Fruit fly (Drosophila melanogaster) whole organism, embryonic: ENCODE results near the gene CG10793.

Experiments used
- Abd-B ChIP-seq: fragments of 200-800 bp; sonication (Bioruptor generic); optimal IDR thresholded peaks from 2 replicates; lab custom pipeline; 2018; ENCODE audit warnings: missing biosample characterization, mild to moderate bottlenecking, missing genetic modification characterization, moderate library complexity
- Ada2b ChIP-seq: fragments of 200-800 bp; sonication (Bioruptor generic); IDR thresholded peaks from 2 replicates; pipeline ENCODE4 v1.3.6; 2022; ENCODE audit warnings: missing biosample characterization, missing genetic modification characterization
- Awh ChIP-seq: fragments of 200-800 bp; sonication (Bioruptor generic); IDR thresholded peaks from 2 replicates; pipeline ENCODE4, ENCODE4 v1.3.6; 2022; ENCODE audit warnings: missing biosample characterization, missing genetic modification characterization
- Bdp1 ChIP-seq: fragments of 200-800 bp; sonication (Bioruptor generic); optimal IDR thresholded peaks from 3 replicates; lab custom pipeline; 2016; ENCODE audit warnings: missing biosample characterization, missing genetic modification characterization
- CG10267 ChIP-seq: fragments of 200-800 bp; sonication (Bioruptor generic); optimal IDR thresholded peaks from 2 replicates; lab custom pipeline; 2018; ENCODE audit warnings: missing biosample characterization, mild to moderate bottlenecking, missing genetic modification characterization, moderate library complexity
- CG10321 ChIP-seq: fragments of 200-800 bp; sonication (Bioruptor generic); IDR thresholded peaks from 2 replicates; pipeline ENCODE4 v1.3.6; 2022; ENCODE audit warnings: missing biosample characterization, missing genetic modification characterization
- CG10565 ChIP-seq: fragments of 200-800 bp; sonication (Bioruptor generic); optimal IDR thresholded peaks from 3 replicates; lab custom pipeline; 2016; ENCODE audit warnings: missing biosample characterization, mild to moderate bottlenecking, missing genetic modification characterization
- CG11504 ChIP-seq: fragments of 200-800 bp; sonication (Bioruptor generic); optimal IDR thresholded peaks from 3 replicates; lab custom pipeline; 2019; ENCODE audit warnings: missing biosample characterization, mild to moderate bottlenecking, missing genetic modification characterization, moderate library complexity
- CG12071 ChIP-seq: fragments of 200-800 bp; sonication (Bioruptor generic); optimal IDR thresholded peaks from 3 replicates; lab custom pipeline; 2018; ENCODE audit warnings: missing biosample characterization, mild to moderate bottlenecking, missing genetic modification characterization
- CG1602 ChIP-seq: fragments of 200-800 bp; sonication (Bioruptor generic); optimal IDR thresholded peaks from 3 replicates; lab custom pipeline; 2016; ENCODE audit warnings: missing biosample characterization, missing genetic modification characterization
- CG1647 ChIP-seq: fragments of 200-800 bp; sonication (Bioruptor generic); optimal IDR thresholded peaks from 3 replicates; lab custom pipeline; 2016; ENCODE audit warnings: missing biosample characterization, missing genetic modification characterization
- CG17328 ChIP-seq: fragments of 200-800 bp; sonication (Bioruptor generic); IDR thresholded peaks from 2 replicates; pipeline ENCODE4 v1.3.6; 2022; ENCODE audit warnings: missing biosample characterization, missing genetic modification characterization
- CG17612 ChIP-seq: fragments of 200-800 bp; sonication (Bioruptor generic); IDR thresholded peaks from 2 replicates; pipeline ENCODE4 v1.3.6; 2022; ENCODE audit warnings: missing biosample characterization, missing genetic modification characterization
- CG17802 ChIP-seq: fragments of 200-800 bp; sonication (Bioruptor generic); optimal IDR thresholded peaks from 2 replicates; lab custom pipeline; 2018; ENCODE audit warnings: missing biosample characterization, mild to moderate bottlenecking, missing genetic modification characterization, moderate library complexity
- CG30020 ChIP-seq: fragments of 200-800 bp; optimal IDR thresholded peaks from 2 replicates; lab custom pipeline; 2019; ENCODE audit warnings: missing biosample characterization, mild to moderate bottlenecking, missing genetic modification characterization, moderate library complexity
- CG30403 ChIP-seq: fragments of 200-800 bp; sonication (Bioruptor generic); optimal IDR thresholded peaks from 3 replicates; lab custom pipeline; 2016; ENCODE audit warnings: missing biosample characterization, missing genetic modification characterization
- CG32532 ChIP-seq: fragments of 200-800 bp; sonication (Bioruptor generic); IDR thresholded peaks from 2 replicates; pipeline ENCODE4 v1.3.6; 2022; ENCODE audit warnings: missing biosample characterization, missing genetic modification characterization
- CG34376 ChIP-seq: fragments of 200-800 bp; sonication (Bioruptor generic); optimal IDR thresholded peaks from 2 replicates; lab custom pipeline; 2018; ENCODE audit warnings: missing biosample characterization, mild to moderate bottlenecking, missing genetic modification characterization
- CG5180 ChIP-seq: fragments of 200-800 bp; sonication (Bioruptor generic); optimal IDR thresholded peaks from 3 replicates; lab custom pipeline; 2017; ENCODE audit warnings: missing biosample characterization, missing genetic modification characterization, mild to moderate bottlenecking, moderate library complexity, missing genetic modification reagents
- CG8388 ChIP-seq: fragments of 200-800 bp; sonication (Bioruptor generic); optimal IDR thresholded peaks from 2 replicates; lab custom pipeline; 2019; ENCODE audit warnings: missing biosample characterization, mild to moderate bottlenecking, missing genetic modification characterization, moderate library complexity
- CG9215 ChIP-seq: fragments of 200-800 bp; sonication (Bioruptor generic); IDR thresholded peaks from 2 replicates; pipeline ENCODE4 v1.3.6; 2022; ENCODE audit warnings: missing biosample characterization, missing genetic modification characterization
- CG9609 ChIP-seq: fragments of 200-800 bp; sonication (Bioruptor generic); optimal IDR thresholded peaks from 3 replicates; lab custom pipeline; 2016; ENCODE audit warnings: missing biosample characterization, missing genetic modification characterization
- Chrac-16 ChIP-seq: fragments of 200-800 bp; sonication (Bioruptor generic); optimal IDR thresholded peaks from 3 replicates; lab custom pipeline; 2016; ENCODE audit warnings: missing biosample characterization, missing genetic modification characterization
- CoRest ChIP-seq: fragments of 200-800 bp; sonication (Bioruptor generic); optimal IDR thresholded peaks from 3 replicates; lab custom pipeline; 2018; ENCODE audit warnings: missing biosample characterization, mild to moderate bottlenecking, missing genetic modification characterization, moderate library complexity
- Dad ChIP-seq: fragments of 200-800 bp; sonication (Bioruptor generic); optimal IDR thresholded peaks from 3 replicates; lab custom pipeline; 2016; ENCODE audit warnings: missing biosample characterization, missing genetic modification characterization
- Dref ChIP-seq: fragments of 200-800 bp; sonication (Bioruptor generic); IDR thresholded peaks from 2 replicates; pipeline ENCODE4 v1.3.6; 2022; ENCODE audit warnings: missing biosample characterization, missing genetic modification characterization
- Ets65A ChIP-seq: fragments of 200-800 bp; sonication (Bioruptor generic); peaks from one replicate; lab custom pipeline; 2016; ENCODE audit warnings: missing biosample characterization, missing genetic modification characterization
- HmgD ChIP-seq: fragments of 200-800 bp; sonication (Bioruptor generic); optimal IDR thresholded peaks from 3 replicates; lab custom pipeline; 2016; ENCODE audit warnings: missing biosample characterization, missing genetic modification characterization
- Hr3 ChIP-seq: fragments of 200-800 bp; sonication (Bioruptor generic); optimal IDR thresholded peaks from 3 replicates; lab custom pipeline; 2016; ENCODE audit warnings: missing biosample characterization, missing genetic modification characterization
- NfI ChIP-seq: fragments of 200-800 bp; sonication (Bioruptor generic); optimal IDR thresholded peaks from 3 replicates; lab custom pipeline; 2018; ENCODE audit warnings: missing biosample characterization, mild to moderate bottlenecking, missing genetic modification characterization, moderate library complexity
- Scr ChIP-seq: fragments of 200-800 bp; sonication (Bioruptor generic); IDR thresholded peaks from 2 replicates; pipeline ENCODE4 v1.3.6; 2022; ENCODE audit warnings: missing biosample characterization, missing genetic modification characterization; ENCODE audit not compliant: partially characterized antibody
- ato ChIP-seq: fragments of 200-800 bp; sonication (Bioruptor generic); IDR thresholded peaks from 2 replicates; pipeline ENCODE4 v1.3.6; 2022; ENCODE audit warnings: missing biosample characterization, missing genetic modification characterization; ENCODE audit not compliant: partially characterized antibody
- bcd ChIP-seq: fragments of 200-800 bp; sonication (Bioruptor generic); optimal IDR thresholded peaks from 2 replicates; lab custom pipeline; 2017; ENCODE audit warnings: missing biosample characterization, mild to moderate bottlenecking, missing genetic modification characterization
- bigmax ChIP-seq: fragments of 200-800 bp; sonication (Bioruptor generic); optimal IDR thresholded peaks from 2 replicates; lab custom pipeline; 2018; ENCODE audit warnings: missing biosample characterization, mild to moderate bottlenecking, missing genetic modification characterization
- btn ChIP-seq: fragments of 200-800 bp; sonication (Bioruptor generic); optimal IDR thresholded peaks from 2 replicates; lab custom pipeline; 2016; ENCODE audit warnings: missing biosample characterization, missing genetic modification characterization
- caup ChIP-seq: fragments of 200-800 bp; sonication (Bioruptor generic); optimal IDR thresholded peaks from 3 replicates; lab custom pipeline; 2017; ENCODE audit warnings: missing biosample characterization, mild to moderate bottlenecking, missing genetic modification characterization, moderate library complexity; ENCODE audit not compliant: severe bottlenecking
- chm ChIP-seq: fragments of 200-800 bp; sonication (Bioruptor generic); IDR thresholded peaks from 2 replicates; pipeline ENCODE4 v1.3.6; 2022; ENCODE audit warnings: missing biosample characterization, missing genetic modification characterization
- dan ChIP-seq: fragments of 200-800 bp; sonication (Bioruptor generic); IDR thresholded peaks from 2 replicates; pipeline ENCODE4 v1.3.6; 2022; ENCODE audit warnings: missing biosample characterization, missing genetic modification characterization
- eve ChIP-seq, 2 experiments: fragments of >200 bp; optimal IDR thresholded peaks; 2 replicates each; lab custom pipeline; 2017; ENCODE audit warnings: missing biosample characterization in 2 of 2, missing genetic modification characterization in 2 of 2
- fu2 ChIP-seq: fragments of 200-800 bp; sonication (Bioruptor generic); optimal IDR thresholded peaks from 2 replicates; lab custom pipeline; 2016; ENCODE audit warnings: missing biosample characterization, missing genetic modification characterization
- jing ChIP-seq: fragments of 200-800 bp; sonication (Bioruptor generic); optimal IDR thresholded peaks from 2 replicates; lab custom pipeline; 2018; ENCODE audit warnings: missing biosample characterization, mild to moderate bottlenecking, missing genetic modification characterization
- kay ChIP-seq: fragments of 200-800 bp; sonication (Bioruptor generic); optimal IDR thresholded peaks from 2 replicates; lab custom pipeline; 2016; ENCODE audit warnings: missing biosample characterization, missing genetic modification characterization
- maf-S ChIP-seq: fragments of 200-800 bp; sonication (Bioruptor generic); optimal IDR thresholded peaks from 2 replicates; lab custom pipeline; 2016; ENCODE audit warnings: missing biosample characterization, missing genetic modification characterization
- pita ChIP-seq: fragments of 200-800 bp; sonication (Bioruptor generic); optimal IDR thresholded peaks from 2 replicates; lab custom pipeline; 2017; ENCODE audit warnings: missing biosample characterization, mild to moderate bottlenecking, missing genetic modification characterization
- rib ChIP-seq: fragments of 200-800 bp; sonication (Bioruptor generic); IDR thresholded peaks from 2 replicates; pipeline ENCODE4 v1.3.6; 2022; ENCODE audit warnings: missing biosample characterization, missing genetic modification characterization
- schlank ChIP-seq: fragments of 200-800 bp; sonication (Bioruptor generic); optimal IDR thresholded peaks from 2 replicates; lab custom pipeline; 2018; ENCODE audit warnings: missing biosample characterization, mild to moderate bottlenecking, missing genetic modification characterization
- sug ChIP-seq: fragments of 200-800 bp; optimal IDR thresholded peaks from 2 replicates; lab custom pipeline; 2019; ENCODE audit warnings: missing biosample characterization, mild to moderate bottlenecking, missing genetic modification characterization, moderate library complexity
- tin ChIP-seq: fragments of 200-800 bp; sonication (Bioruptor generic); optimal IDR thresholded peaks from 3 replicates; lab custom pipeline; 2016; ENCODE audit warnings: missing biosample characterization, missing genetic modification characterization
- tll ChIP-seq, 2 experiments: fragments of 200-800 bp in 1 of 2; fragments of >200 bp in 1 of 2; sonication (Bioruptor generic) in 1 of 2; optimal IDR thresholded peaks; 2 replicates each; lab custom pipeline; 2017 to 2019; ENCODE audit warnings: missing biosample characterization in 2 of 2, missing genetic modification characterization in 2 of 2, mild to moderate bottlenecking in 1 of 2, moderate library complexity in 1 of 2
- twi ChIP-seq: fragments of 200-800 bp; optimal IDR thresholded peaks from 2 replicates; lab custom pipeline; 2019; ENCODE audit warnings: missing biosample characterization, mild to moderate bottlenecking, missing genetic modification characterization, moderate library complexity
- tx ChIP-seq: fragments of 200-800 bp; sonication (Bioruptor generic); optimal IDR thresholded peaks from 2 replicates; lab custom pipeline; 2016; ENCODE audit warnings: missing biosample characterization, missing genetic modification characterization
- unpg ChIP-seq: fragments of 200-800 bp; sonication (Bioruptor generic); optimal IDR thresholded peaks from 3 replicates; lab custom pipeline; 2018; ENCODE audit warnings: missing biosample characterization, mild to moderate bottlenecking, missing genetic modification characterization, moderate library complexity

CG10793 gene

dm6 chrX:3298926-3299325 is 17.3 kb downstream of the CG10793 start (continued):
- TF ChIP-seq tll (GFP tag; optimal IDR thresholded peaks at IDR 0.05; lab: Kevin White, UChicago) = no peak
- TF ChIP-seq rib (GFP tag; lab: Robert Waterston, UW) = no peak
- TF ChIP-seq CG10565 = no peak
- no peak for TF ChIP-seq caup (GFP tag; lab: Kevin White, UChicago)
- TF ChIP-seq schlank = no peak
- no peak for TF ChIP-seq Hr3
- TF ChIP-seq CG10321 = peak; percentile 78
- TF ChIP-seq CG17612 (GFP tag; lab: Robert Waterston, UW) = no peak
- no peak for TF ChIP-seq CG1647 (GFP tag; lab: Kevin White, UChicago)
- no peak for TF ChIP-seq CG10267 (tag; lab: Kevin White, UChicago)
- no peak for TF ChIP-seq pita
- TF ChIP-seq CoRest = no peak
- peak; percentile 7 for TF ChIP-seq Abd-B (GFP tag; lab: Kevin White, UChicago)
- no peak for TF ChIP-seq CG5180 (GFP tag; lab: Kevin White, UChicago)
- no peak for TF ChIP-seq Ada2b (GFP tag; lab: Robert Waterston, UW)
- TF ChIP-seq Scr = no peak
- no peak for TF ChIP-seq dan (GFP tag; lab: Robert Waterston, UW)
- TF ChIP-seq NfI = no peak
- TF ChIP-seq CG17328 (GFP tag; lab: Robert Waterston, UW) = no peak
- no peak for TF ChIP-seq Bdp1
- TF ChIP-seq ato (GFP tag; lab: Robert Waterston, UW) = no peak
- no peak for TF ChIP-seq Dad (GFP tag; lab: Kevin White, UChicago)
- no peak for TF ChIP-seq CG17802 (tag; lab: Kevin White, UChicago)
- TF ChIP-seq CG12071 (GFP tag; lab: Kevin White, UChicago) = no peak
- peak; percentile 81 for TF ChIP-seq bigmax (GFP tag; lab: Kevin White, UChicago)
- TF ChIP-seq CG30403 (GFP tag; lab: Kevin White, UChicago) = no peak
- no peak for TF ChIP-seq CG1602
- TF ChIP-seq CG30020 (tag; lab: Kevin White, UChicago) = no peak
- no peak for TF ChIP-seq unpg (GFP tag; lab: Kevin White, UChicago)
- no peak for TF ChIP-seq Awh (GFP tag; lab: Robert Waterston, UW)
- no peak for TF ChIP-seq kay (GFP tag; lab: Kevin White, UChicago)
- TF ChIP-seq sug = peak; percentile 37
- TF ChIP-seq Ets65A (GFP tag; lab: Kevin White, UChicago) = no peak
- no peak for TF ChIP-seq maf-S (GFP tag; lab: Kevin White, UChicago)
- no peak for TF ChIP-seq tx (GFP tag; lab: Kevin White, UChicago)

DNA sequence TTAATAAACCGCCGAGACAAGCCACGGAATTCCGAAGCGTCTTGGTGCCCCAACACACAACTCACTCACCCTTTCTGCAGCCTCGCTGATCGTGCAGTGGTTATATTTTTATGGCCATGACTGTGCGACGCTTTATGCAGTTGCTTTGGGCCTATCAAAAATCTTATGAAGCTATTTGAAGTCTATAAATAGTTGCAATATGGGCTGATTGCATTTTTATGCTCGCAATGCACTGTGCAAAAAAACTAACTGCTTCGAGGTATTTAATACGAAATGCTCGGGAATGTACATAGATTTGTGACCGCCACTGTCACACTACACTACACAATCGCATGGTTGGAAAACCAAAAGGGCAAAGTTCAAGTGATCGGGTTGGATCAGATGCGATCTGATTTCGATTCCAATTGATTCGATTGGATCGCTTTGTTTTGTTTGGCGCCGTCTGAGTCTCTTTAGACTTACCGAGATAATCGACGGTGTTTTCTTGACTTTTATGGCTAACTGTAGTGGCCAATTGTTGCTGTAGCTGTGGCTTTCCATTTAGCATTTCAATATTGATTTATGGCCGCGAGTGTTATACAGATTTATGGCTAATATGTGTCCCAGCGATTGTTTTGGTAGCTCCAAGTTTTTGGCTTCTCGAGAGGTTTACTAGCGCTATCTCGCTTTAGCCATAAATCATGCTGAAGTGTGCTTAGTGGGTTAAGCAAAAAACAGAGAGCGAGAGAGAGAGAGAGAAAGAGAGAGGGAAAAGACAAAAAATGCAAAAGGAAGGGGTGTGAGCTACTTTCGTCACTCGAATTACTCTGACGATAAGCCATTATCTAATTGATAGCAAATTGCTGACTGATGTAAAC is 18.5 kb downstream of the CG10793 start:
- TF ChIP-seq CG11504 (tag; lab: Kevin White, UChicago) = peak; percentile 34
- no peak for TF ChIP-seq jing
- no peak for TF ChIP-seq tin (GFP tag; lab: Kevin White, UChicago)
- TF ChIP-seq CG10565 = no peak
- TF ChIP-seq CG8388 (GFP tag; lab: Kevin White, UChicago) = peak; percentile 26
- no peak for TF ChIP-seq Dref
- no peak for TF ChIP-seq twi (tag; lab: Kevin White, UChicago)
- TF ChIP-seq chm (GFP tag; lab: Robert Waterston, UW) = no peak
- TF ChIP-seq Chrac-16 (GFP tag; lab: Kevin White, UChicago) = peak; percentile 4
- no peak for TF ChIP-seq fu2 (GFP tag; lab: Kevin White, UChicago)
- TF ChIP-seq btn = no peak
- TF ChIP-seq eve (GFP tag; optimal IDR thresholded peaks at IDR 0.05; lab: Kevin White, UChicago) = no peak
- no peak for TF ChIP-seq bcd
- no peak for TF ChIP-seq CG9215 (GFP tag; lab: Robert Waterston, UW)
- TF ChIP-seq CG32532 (GFP tag; lab: Robert Waterston, UW) = no peak
- no peak for TF ChIP-seq HmgD (GFP tag; lab: Kevin White, UChicago)
- TF ChIP-seq CG34376 (GFP tag; lab: Kevin White, UChicago) = peak; percentile 43
- no peak for TF ChIP-seq CG9609 (GFP tag; lab: Kevin White, UChicago)
